Worm (Caenorhabditis elegans) whole organism, young adult: Measurements from ENCODE around the gene F40C5.1.

Experiments
- B0019.2 ChIP-seq: fragments of 200-800 bp; sonication (Bioruptor generic); conservative IDR thresholded peaks from 2 replicates; pipeline ENCODE4 v1.3.6; 2022; ENCODE audit warnings: missing genetic modification reagents, missing genetic modification characterization, missing compliant biosample characterization
- B0261.1 ChIP-seq: sonication (generic microtip); optimal IDR thresholded peaks from 2 replicates; lab custom pipeline; 2016; ENCODE audit warnings: mild to moderate bottlenecking, missing genetic modification characterization, moderate library complexity, missing compliant biosample characterization
- B0336.3 ChIP-seq: fragments of 200-800 bp; sonication (Bioruptor generic); IDR thresholded peaks from 2 replicates; pipeline ENCODE4 v1.3.6; 2022; ENCODE audit warnings: missing genetic modification characterization, missing compliant biosample characterization
- C06A6.2 ChIP-seq: fragments of 200-800 bp; sonication (Bioruptor generic); conservative IDR thresholded peaks from 2 replicates; pipeline ENCODE4 v1.3.6; 2022; ENCODE audit warnings: missing genetic modification characterization, missing compliant biosample characterization
- D2030.7 ChIP-seq: fragments of 200-800 bp; sonication (Bioruptor generic); IDR thresholded peaks from 2 replicates; pipeline ENCODE4 v1.3.6; 2022; ENCODE audit warnings: missing genetic modification reagents, missing genetic modification characterization, missing compliant biosample characterization
- F10E7.11 ChIP-seq: sonication (generic microtip); optimal IDR thresholded peaks from 2 replicates; lab custom pipeline; 2017; ENCODE audit warnings: mild to moderate bottlenecking, missing genetic modification characterization, moderate library complexity, missing compliant biosample characterization
- F23B12.7 ChIP-seq: sonication (generic microtip); optimal IDR thresholded peaks from 2 replicates; lab custom pipeline; 2017; ENCODE audit warnings: missing genetic modification characterization, mild to moderate bottlenecking, missing compliant biosample characterization, antibody characterized with exemption, moderate library complexity; ENCODE audit not compliant: insufficient read depth
- F37B4.10 ChIP-seq: fragments of 200-800 bp; sonication (Bioruptor generic); IDR thresholded peaks from 2 replicates; pipeline ENCODE4 v1.3.6; 2022; ENCODE audit warnings: missing genetic modification characterization, missing compliant biosample characterization
- F57C9.4 ChIP-seq: sonication (generic microtip); optimal IDR thresholded peaks from 2 replicates; lab custom pipeline; 2017; ENCODE audit warnings: mild to moderate bottlenecking, missing genetic modification characterization, missing compliant biosample characterization
- Y53F4B.3 ChIP-seq: fragments of 200-800 bp; sonication (Bioruptor generic); IDR thresholded peaks from 2 replicates; pipeline ENCODE4 v1.3.6; 2022; ENCODE audit warnings: missing genetic modification reagents, missing genetic modification characterization, missing compliant biosample characterization
- Y53G8AR.9 ChIP-seq: fragments of 200-800 bp; sonication (Bioruptor generic); conservative IDR thresholded peaks from 2 replicates; pipeline ENCODE4 v1.3.6; 2022; ENCODE audit warnings: missing genetic modification reagents, missing genetic modification characterization, missing compliant biosample characterization
- Y67H2A.10 ChIP-seq: fragments of 200-800 bp; sonication (Bioruptor generic); conservative IDR thresholded peaks from 2 replicates; pipeline ENCODE4 v1.3.6; 2022; ENCODE audit warnings: missing genetic modification reagents, missing genetic modification characterization, missing compliant biosample characterization
- ZK185.1 ChIP-seq: sonication (generic microtip); optimal IDR thresholded peaks from 2 replicates; lab custom pipeline; 2016; ENCODE audit warnings: mild to moderate bottlenecking, missing genetic modification characterization, missing compliant biosample characterization; ENCODE audit not compliant: poor library complexity, severe bottlenecking
- ama-1 ChIP-seq, 3 experiments: fragments of 150-350 bp in 1 of 3; sonication (generic microtip) in 2 of 3; optimal IDR thresholded peaks; 2 replicates each; lab custom pipeline; 2014 to 2018; ENCODE audit warnings: missing biosample characterization in 2 of 3, missing genetic modification characterization in 2 of 3, missing genetic modification reagents in 2 of 3
- aptf-3 ChIP-seq: fragments of 200-800 bp; sonication (Bioruptor generic); IDR thresholded peaks from 2 replicates; pipeline ENCODE4 v1.3.6; 2022; ENCODE audit warnings: missing genetic modification characterization, missing compliant biosample characterization
- atf-7 ChIP-seq: sonication (generic microtip); optimal IDR thresholded peaks from 2 replicates; lab custom pipeline; 2017; ENCODE audit warnings: mild to moderate bottlenecking, missing genetic modification characterization, missing compliant biosample characterization
- athp-1 ChIP-seq: sonication (generic microtip); optimal IDR thresholded peaks from 2 replicates; lab custom pipeline; 2017; ENCODE audit warnings: mild to moderate bottlenecking, missing genetic modification characterization, missing compliant biosample characterization
- attf-5 ChIP-seq: fragments of 200-800 bp; sonication (Bioruptor generic); optimal IDR thresholded peaks from 2 replicates; lab custom pipeline; 2018; ENCODE audit warnings: mild to moderate bottlenecking, missing genetic modification characterization, missing compliant biosample characterization
- bed-1 ChIP-seq: fragments of 200-800 bp; sonication (Bioruptor generic); IDR thresholded peaks from 2 replicates; pipeline ENCODE4 v1.3.6; 2022; ENCODE audit warnings: missing genetic modification reagents, missing genetic modification characterization, missing compliant biosample characterization
- bed-2 ChIP-seq: fragments of 200-800 bp; sonication (Bioruptor generic); IDR thresholded peaks from 2 replicates; pipeline ENCODE4 v1.3.6; 2022; ENCODE audit warnings: missing genetic modification reagents, missing genetic modification characterization, missing compliant biosample characterization
- ceh-58 ChIP-seq: fragments of 200-800 bp; sonication (Bioruptor generic); IDR thresholded peaks from 2 replicates; pipeline ENCODE4 v1.3.6; 2022; ENCODE audit warnings: missing genetic modification characterization, missing compliant biosample characterization
- ceh-79 ChIP-seq: sonication (generic microtip); optimal IDR thresholded peaks from 2 replicates; lab custom pipeline; 2017; ENCODE audit warnings: mild to moderate bottlenecking, missing genetic modification characterization, missing compliant biosample characterization
- dox-1 ChIP-seq: fragments of 200-800 bp; sonication (Bioruptor generic); IDR thresholded peaks from 2 replicates; pipeline ENCODE4 v1.3.6; 2022; ENCODE audit warnings: missing genetic modification reagents, missing genetic modification characterization, missing compliant biosample characterization
- egrh-3 ChIP-seq: fragments of 200-800 bp; sonication (Bioruptor generic); IDR thresholded peaks from 2 replicates; pipeline ENCODE4 v1.3.6; 2022; ENCODE audit warnings: missing genetic modification reagents, missing genetic modification characterization, missing compliant biosample characterization
- ets-4 ChIP-seq: fragments of 200-800 bp; sonication (Bioruptor generic); optimal IDR thresholded peaks from 2 replicates; lab custom pipeline; 2018; ENCODE audit warnings: mild to moderate bottlenecking, missing genetic modification characterization, missing compliant biosample characterization
- hmg-1.2 ChIP-seq: fragments of 200-800 bp; sonication (Bioruptor generic); IDR thresholded peaks from 2 replicates; pipeline ENCODE4 v1.3.6; 2022; ENCODE audit warnings: missing genetic modification reagents, missing genetic modification characterization, missing compliant biosample characterization
- hrde-1 ChIP-seq: sonication (generic microtip); optimal IDR thresholded peaks from 2 replicates; lab custom pipeline; 2016; ENCODE audit warnings: missing genetic modification characterization, mild to moderate bottlenecking, missing compliant biosample characterization, moderate library complexity, missing genotype, missing genetic modification reagents, borderline replicate concordance
- hsf-1 ChIP-seq: fragments of 200-800 bp; sonication (Bioruptor generic); IDR thresholded peaks from 2 replicates; pipeline ENCODE4 v1.3.6; 2022; ENCODE audit warnings: missing genetic modification reagents, missing genetic modification characterization, missing compliant biosample characterization
- lsy-27 ChIP-seq: sonication (generic microtip); optimal IDR thresholded peaks from 2 replicates; lab custom pipeline; 2017; ENCODE audit warnings: missing genetic modification characterization, mild to moderate bottlenecking, missing compliant biosample characterization, antibody characterized with exemption, missing genotype, borderline replicate concordance; ENCODE audit not compliant: insufficient read depth
- madf-10 ChIP-seq: sonication (generic microtip); optimal IDR thresholded peaks from 2 replicates; lab custom pipeline; 2016; ENCODE audit warnings: mild to moderate bottlenecking, missing genetic modification characterization, missing compliant biosample characterization
- madf-3 ChIP-seq: fragments of 200-800 bp; sonication (Bioruptor generic); IDR thresholded peaks from 2 replicates; pipeline ENCODE4 v1.3.6; 2022; ENCODE audit warnings: missing genetic modification reagents, missing genetic modification characterization, missing compliant biosample characterization
- madf-8 ChIP-seq: fragments of 200-800 bp; sonication (Bioruptor generic); conservative IDR thresholded peaks from 2 replicates; pipeline ENCODE4 v1.3.6; 2022; ENCODE audit warnings: missing genetic modification reagents, missing genetic modification characterization, missing compliant biosample characterization
- mcd-1 ChIP-seq: fragments of 200-800 bp; sonication (Bioruptor generic); IDR thresholded peaks from 2 replicates; pipeline ENCODE4 v1.3.6; 2022; ENCODE audit warnings: missing genetic modification reagents, missing genetic modification characterization, missing compliant biosample characterization
- mes-4 ChIP-seq: sonication (generic microtip); optimal IDR thresholded peaks from 2 replicates; lab custom pipeline; 2016; ENCODE audit warnings: missing genotype, missing genetic modification characterization, missing compliant biosample characterization
- nhr-179 ChIP-seq: sonication (generic microtip); optimal IDR thresholded peaks from 2 replicates; lab custom pipeline; 2016; ENCODE audit warnings: mild to moderate bottlenecking, missing genetic modification characterization, missing compliant biosample characterization
- nhr-27 ChIP-seq: fragments of 200-800 bp; sonication (Bioruptor generic); optimal IDR thresholded peaks from 2 replicates; lab custom pipeline; 2018; ENCODE audit warnings: mild to moderate bottlenecking, missing genetic modification characterization, moderate library complexity, missing compliant biosample characterization
- nhr-80 ChIP-seq: sonication (generic microtip); optimal IDR thresholded peaks from 2 replicates; lab custom pipeline; 2016; ENCODE audit warnings: missing genetic modification characterization, missing compliant biosample characterization
- nhr-90 ChIP-seq: sonication (generic microtip); optimal IDR thresholded peaks from 2 replicates; lab custom pipeline; 2016; ENCODE audit warnings: missing genotype, mild to moderate bottlenecking, missing genetic modification characterization, missing compliant biosample characterization
- pha-4 ChIP-seq: fragments of 150-350 bp; sonication (generic microtip); optimal IDR thresholded peaks from 2 replicates; lab custom pipeline; 2014; ENCODE audit warnings: missing biosample characterization, missing genetic modification reagents, missing genetic modification characterization
- rec-8 ChIP-seq, 2 experiments: sonication (generic microtip); optimal IDR thresholded peaks; 2 replicates each; lab custom pipeline; 2016; ENCODE audit warnings: mild to moderate bottlenecking in 2 of 2, missing genetic modification characterization in 2 of 2, missing genetic modification reagents in 2 of 2, missing genotype in 2 of 2, missing biosample characterization in 1 of 2, missing compliant biosample characterization in 1 of 2, moderate library complexity in 1 of 2
- sea-2 ChIP-seq: fragments of 200-800 bp; sonication (Bioruptor generic); IDR thresholded peaks from 2 replicates; pipeline ENCODE4 v1.3.6; 2022; ENCODE audit warnings: missing genetic modification characterization, missing compliant biosample characterization
- snpc-1.1 ChIP-seq: sonication (generic microtip); optimal IDR thresholded peaks from 2 replicates; lab custom pipeline; 2017; ENCODE audit warnings: missing genetic modification characterization, mild to moderate bottlenecking, missing compliant biosample characterization, antibody characterized with exemption, moderate library complexity, missing genotype, missing genetic modification reagents; ENCODE audit not compliant: insufficient read depth
- sptf-2 ChIP-seq: fragments of 200-800 bp; sonication (Bioruptor generic); optimal IDR thresholded peaks from 2 replicates; lab custom pipeline; 2018; ENCODE audit warnings: mild to moderate bottlenecking, missing genetic modification characterization, missing compliant biosample characterization
- tbx-9 ChIP-seq: sonication (generic microtip); optimal IDR thresholded peaks from 2 replicates; lab custom pipeline; 2016; ENCODE audit warnings: borderline replicate concordance, missing genetic modification characterization, inconsistent platforms, missing compliant biosample characterization
- unc-62 ChIP-seq: fragments of 150-350 bp; optimal IDR thresholded peaks from 2 replicates; lab custom pipeline; 2014; ENCODE audit warnings: missing biosample characterization, missing genetic modification reagents, missing genetic modification characterization
- xnd-1 ChIP-seq: sonication (generic microtip); optimal IDR thresholded peaks from 2 replicates; lab custom pipeline; 2016; ENCODE audit warnings: missing genotype, missing genetic modification reagents, missing genetic modification characterization, missing compliant biosample characterization
- ztf-18 ChIP-seq: sonication (generic microtip); optimal IDR thresholded peaks from 2 replicates; lab custom pipeline; 2016; ENCODE audit warnings: missing genotype, mild to moderate bottlenecking, missing genetic modification characterization, missing compliant biosample characterization
- ztf-3 ChIP-seq: fragments of 200-800 bp; sonication (Bioruptor generic); optimal IDR thresholded peaks from 2 replicates; lab custom pipeline; 2018; ENCODE audit warnings: mild to moderate bottlenecking, missing genetic modification characterization, missing compliant biosample characterization

Gene F40C5.1

ce11 chrV:3582086-3582485, 9.6 kb downstream of the F40C5.1 start (continued):
- TF ChIP-seq B0019.2 (GFP tag; lab: Robert Waterston, UW) (no peak), hsf-1 (GFP tag; lab: Robert Waterston, UW) (no peak), nhr-80 (no peak), atf-7 (tag; lab: Kevin White, UChicago) (no peak), hmg-1.2 (GFP tag; lab: Robert Waterston, UW) (peak; percentile 41; the same call in 1 of the 2 replicates), tbx-9 (tag; lab: Kevin White, UChicago) (no peak), aptf-3 (GFP tag; lab: Robert Waterston, UW) (0 out of 2 replicates have a peak, but pooled peaks have one; percentile 21), lsy-27 (tag; lab: Kevin White, UChicago) (no peak), bed-2 (GFP tag; lab: Robert Waterston, UW) (no peak), unc-62 (no peak), C06A6.2 (GFP tag; lab: Robert Waterston, UW) (no peak), madf-8 (GFP tag; lab: Robert Waterston, UW) (no peak), B0336.3 (GFP tag; lab: Robert Waterston, UW) (no peak), B0261.1 (tag; lab: Kevin White, UChicago) (peak; percentile 65), Y53F4B.3 (GFP tag; lab: Robert Waterston, UW) (peak; percentile 28; the same call in 1 of the 2 replicates), madf-10 (tag; lab: Kevin White, UChicago) (no peak), D2030.7 (GFP tag; lab: Robert Waterston, UW) (peak; percentile 60), F10E7.11 (no peak), dox-1 (GFP tag; lab: Robert Waterston, UW) (no peak), egrh-3 (GFP tag; lab: Robert Waterston, UW) (no peak), nhr-179 (tag; lab: Kevin White, UChicago) (no peak), bed-1 (GFP tag; lab: Robert Waterston, UW) (no peak), sea-2 (GFP tag; lab: Robert Waterston, UW) (no peak), F23B12.7 (peak; percentile 61), snpc-1.1 (tag; lab: Kevin White, UChicago) (peak; percentile 18), Y53G8AR.9 (GFP tag; lab: Robert Waterston, UW) (0 out of 2 replicates have a peak, but pooled peaks have one; percentile 33), hrde-1 (tag; lab: Kevin White, UChicago) (no peak), nhr-90 (tag; lab: Kevin White, UChicago) (no peak), mes-4 (tag; lab: Kevin White, UChicago) (no peak), athp-1 (tag; lab: Kevin White, UChicago) (peak; percentile 9), attf-5 (GFP tag; lab: Kevin White, UChicago) (no peak), mcd-1 (no peak), Y67H2A.10 (no peak), pha-4 (tag; lab: Kevin White, UChicago) (no peak), nhr-27 (tag; lab: Kevin White, UChicago) (no peak), ets-4 (no peak), xnd-1 (tag; lab: Kevin White, UChicago) (no peak), sptf-2 (no peak), ztf-18 (tag; lab: Kevin White, UChicago) (no peak), F57C9.4 (tag; lab: Kevin White, UChicago) (no peak), ztf-3 (GFP tag; lab: Kevin White, UChicago) (no peak), ceh-58 (GFP tag; lab: Robert Waterston, UW) (no peak), F37B4.10 (no peak), ceh-79 (tag; lab: Kevin White, UChicago) (no peak), madf-3 (GFP tag; lab: Robert Waterston, UW) (0 out of 2 replicates have a peak, but pooled peaks have one; percentile 14), ama-1 (optimal IDR thresholded peaks at IDR 0.05; lab: Kevin White, UChicago) (no peak), ama-1 (GFP tag; optimal IDR thresholded peaks at IDR 0.05; lab: Kevin White, UChicago) (peak in 1 of 2 experiments; percentile 86), ZK185.1 (tag; lab: Kevin White, UChicago) (no peak), rec-8 (tag; optimal IDR thresholded peaks at IDR 0.05; lab: Kevin White, UChicago) (peak in 1 of 2 experiments; percentile 35)
